Fruit fly (Drosophila melanogaster) whole organism: Measurements from ENCODE around the gene CG14506.

Experiments
- CG8478 ChIP-seq: fragments of >200 bp; optimal IDR thresholded peaks from 2 replicates; lab custom pipeline; 2018; ENCODE audit warnings: inconsistent platforms
- Dll ChIP-seq: fragments of >200 bp; optimal IDR thresholded peaks from 2 replicates; lab custom pipeline; 2017
- EcR ChIP-seq, 2 experiments: fragments of >200 bp; optimal IDR thresholded peaks; 2 replicates each; lab custom pipeline; 2017; ENCODE audit warnings: missing biosample characterization in 2 of 2, missing genetic modification characterization in 2 of 2, missing genetic modification reagents in 2 of 2
- pan ChIP-seq: fragments of >200 bp; optimal IDR thresholded peaks from 2 replicates; lab custom pipeline; 2017
- psq ChIP-seq: fragments of >200 bp; optimal IDR thresholded peaks from 2 replicates; lab custom pipeline; 2017
- usp ChIP-seq: fragments of >200 bp; optimal IDR thresholded peaks from 2 replicates; lab custom pipeline; 2017; ENCODE audit warnings: missing biosample characterization, missing genetic modification characterization, mixed read lengths

The CG14506 gene

dm6 chr3R:29297080-29297479, at the start of gene CG14506:
TSS of gene CG14506 (minus strand) at chr3R:29297180.
- no peak for TF ChIP-seq Dll
- no peak for TF ChIP-seq pan (lab: Kevin White, UChicago)
- no peak for TF ChIP-seq usp (GFP tag; lab: Kevin White, UChicago)
- TF ChIP-seq CG8478 (lab: Kevin White, UChicago) = no peak
- no peak for TF ChIP-seq psq (lab: Kevin White, UChicago)
- TF ChIP-seq EcR (GFP tag; optimal IDR thresholded peaks at IDR 0.05; lab: Kevin White, UChicago) = no peak

dm6 chr3R:29328607-29329006, 31.6 kb upstream of the CG14506 start:
- TF ChIP-seq Dll (no peak), pan (lab: Kevin White, UChicago) (no peak)

dm6 chr3R:29322637-29323036, 25.7 kb upstream of the CG14506 start:
- no peak for TF ChIP-seq usp (GFP tag; lab: Kevin White, UChicago)
- no peak for TF ChIP-seq pan (lab: Kevin White, UChicago)
- no peak for TF ChIP-seq EcR (GFP tag; optimal IDR thresholded peaks at IDR 0.05; lab: Kevin White, UChicago)
- TF ChIP-seq CG8478 (lab: Kevin White, UChicago) = no peak
- no peak for TF ChIP-seq psq (lab: Kevin White, UChicago)
- no peak for TF ChIP-seq Dll

dm6 chr3R:29319481-29320289, 22.7 kb upstream of the CG14506 start, which contains the start of gene Cnx99A:
TSS of gene Cnx99A (minus strand) at chr3R:29319644.
- TF ChIP-seq pan (lab: Kevin White, UChicago) = peak; percentile 42

dm6 chr3R:29318673-29319072, 21.7 kb upstream of the CG14506 start:
- TF ChIP-seq CG8478 (lab: Kevin White, UChicago) (no peak), EcR (GFP tag; optimal IDR thresholded peaks at IDR 0.05; lab: Kevin White, UChicago) (no peak), usp (GFP tag; lab: Kevin White, UChicago) (no peak), Dll (no peak), psq (lab: Kevin White, UChicago) (no peak), pan (lab: Kevin White, UChicago) (no peak)

dm6 chr3R:29313070-29313469, 16.1 kb upstream of the CG14506 start:
- TF ChIP-seq EcR (GFP tag; optimal IDR thresholded peaks at IDR 0.05; lab: Kevin White, UChicago) = no peak
- no peak for TF ChIP-seq psq (lab: Kevin White, UChicago)
- no peak for TF ChIP-seq pan (lab: Kevin White, UChicago)
- no peak for TF ChIP-seq CG8478 (lab: Kevin White, UChicago)
- TF ChIP-seq usp (GFP tag; lab: Kevin White, UChicago) = no peak
- TF ChIP-seq Dll = no peak

dm6 chr3R:29311177-29311576, 14.2 kb upstream of the CG14506 start:
- TF ChIP-seq pan (lab: Kevin White, UChicago) (no peak), Dll (no peak), EcR (GFP tag; optimal IDR thresholded peaks at IDR 0.05; lab: Kevin White, UChicago) (no peak), usp (GFP tag; lab: Kevin White, UChicago) (no peak), psq (lab: Kevin White, UChicago) (no peak), CG8478 (lab: Kevin White, UChicago) (no peak)

- TF ChIP-seq EcR (GFP tag; optimal IDR thresholded peaks at IDR 0.05; lab: Kevin White, UChicago) (no peak), usp (GFP tag; lab: Kevin White, UChicago) (no peak), CG8478 (lab: Kevin White, UChicago) (no peak), pan (lab: Kevin White, UChicago) (no peak), Dll (no peak), psq (lab: Kevin White, UChicago) (no peak)
Measured at dm6 chr3R:29309907-29310306, 12.9 kb upstream of the CG14506 start.

dm6 chr3R:29308802-29309405, 11.9 kb upstream of the CG14506 start:
- TF ChIP-seq usp (GFP tag; lab: Kevin White, UChicago) (no peak), Dll (no peak), CG8478 (lab: Kevin White, UChicago) (no peak), pan (lab: Kevin White, UChicago) (no peak), EcR (GFP tag; optimal IDR thresholded peaks at IDR 0.05; lab: Kevin White, UChicago) (no peak), psq (lab: Kevin White, UChicago) (no peak)

dm6 chr3R:29307639-29308038, 10.7 kb upstream of the CG14506 start:
- TF ChIP-seq usp (GFP tag; lab: Kevin White, UChicago) = no peak

- TF ChIP-seq psq (lab: Kevin White, UChicago) (no peak), usp (GFP tag; lab: Kevin White, UChicago) (no peak)
Measured at dm6 chr3R:29306961-29307469, 10.0 kb upstream of the CG14506 start.

dm6 chr3R:29304094-29304493, 7.1 kb upstream of the CG14506 start:
- TF ChIP-seq EcR (GFP tag; optimal IDR thresholded peaks at IDR 0.05; lab: Kevin White, UChicago) (peak in 1 of 2 experiments; percentile 46), psq (lab: Kevin White, UChicago) (no peak), Dll (no peak), CG8478 (lab: Kevin White, UChicago) (no peak)
